Worm (Caenorhabditis elegans) whole organism, young adult: ENCODE measurements around the gene C01G10.4.

Source experiments
- B0336.3 ChIP-seq: fragments of 200-800 bp; sonication (Bioruptor generic); IDR thresholded peaks from 2 replicates; pipeline ENCODE4 v1.3.6; 2022; ENCODE audit warnings: missing genetic modification characterization, missing compliant biosample characterization
- C06A6.2 ChIP-seq: fragments of 200-800 bp; sonication (Bioruptor generic); conservative IDR thresholded peaks from 2 replicates; pipeline ENCODE4 v1.3.6; 2022; ENCODE audit warnings: missing genetic modification characterization, missing compliant biosample characterization
- C17E4.6 ChIP-seq: fragments of 200-800 bp; sonication (Bioruptor generic); IDR thresholded peaks from 2 replicates; pipeline ENCODE4 v1.3.6; 2022; ENCODE audit warnings: missing genetic modification reagents, missing genetic modification characterization, missing compliant biosample characterization
- D2030.7 ChIP-seq: fragments of 200-800 bp; sonication (Bioruptor generic); IDR thresholded peaks from 2 replicates; pipeline ENCODE4 v1.3.6; 2022; ENCODE audit warnings: missing genetic modification reagents, missing genetic modification characterization, missing compliant biosample characterization
- F33H1.4 ChIP-seq: fragments of 200-800 bp; sonication (Bioruptor generic); IDR thresholded peaks from 2 replicates; pipeline ENCODE4 v1.3.6; 2022; ENCODE audit warnings: missing genetic modification reagents, missing genetic modification characterization, missing compliant biosample characterization
- F52B5.7 ChIP-seq: sonication (generic microtip); optimal IDR thresholded peaks from 2 replicates; lab custom pipeline; 2016; ENCODE audit warnings: mild to moderate bottlenecking, missing genetic modification characterization, missing compliant biosample characterization
- K11D2.4 ChIP-seq: fragments of 200-800 bp; sonication (Bioruptor generic); IDR thresholded peaks from 2 replicates; pipeline ENCODE4 v1.3.6; 2022; ENCODE audit warnings: missing genetic modification reagents, missing genetic modification characterization, missing compliant biosample characterization
- K12H6.12 ChIP-seq: fragments of 200-800 bp; sonication (Bioruptor generic); optimal IDR thresholded peaks from 2 replicates; lab custom pipeline; 2018; ENCODE audit warnings: mild to moderate bottlenecking, missing genetic modification characterization, missing compliant biosample characterization
- T07F8.4 ChIP-seq: sonication (generic microtip); optimal IDR thresholded peaks from 2 replicates; lab custom pipeline; 2016; ENCODE audit warnings: mild to moderate bottlenecking, missing genetic modification characterization, moderate library complexity, missing compliant biosample characterization
- Y53G8AR.9 ChIP-seq: fragments of 200-800 bp; sonication (Bioruptor generic); conservative IDR thresholded peaks from 2 replicates; pipeline ENCODE4 v1.3.6; 2022; ENCODE audit warnings: missing genetic modification reagents, missing genetic modification characterization, missing compliant biosample characterization
- Y56A3A.18 ChIP-seq: fragments of 200-800 bp; sonication (Bioruptor generic); IDR thresholded peaks from 2 replicates; pipeline ENCODE4 v1.3.6; 2022; ENCODE audit warnings: missing genetic modification reagents, missing genetic modification characterization, missing compliant biosample characterization
- Y79H2A.3 ChIP-seq: fragments of 200-800 bp; sonication (Bioruptor generic); conservative IDR thresholded peaks from 2 replicates; pipeline ENCODE4 v1.3.6; 2022; ENCODE audit warnings: missing genetic modification reagents, missing genetic modification characterization, missing compliant biosample characterization
- Y95B8A.8 ChIP-seq: fragments of 200-800 bp; sonication (Bioruptor generic); IDR thresholded peaks from 2 replicates; pipeline ENCODE4 v1.3.6; 2022; ENCODE audit warnings: missing genetic modification reagents, missing genetic modification characterization, missing compliant biosample characterization
- bed-1 ChIP-seq: fragments of 200-800 bp; sonication (Bioruptor generic); IDR thresholded peaks from 2 replicates; pipeline ENCODE4 v1.3.6; 2022; ENCODE audit warnings: missing genetic modification reagents, missing genetic modification characterization, missing compliant biosample characterization
- bed-2 ChIP-seq: fragments of 200-800 bp; sonication (Bioruptor generic); IDR thresholded peaks from 2 replicates; pipeline ENCODE4 v1.3.6; 2022; ENCODE audit warnings: missing genetic modification reagents, missing genetic modification characterization, missing compliant biosample characterization
- ccch-3 ChIP-seq: fragments of 200-800 bp; sonication (Bioruptor generic); optimal IDR thresholded peaks from 2 replicates; lab custom pipeline; 2018; ENCODE audit warnings: mild to moderate bottlenecking, missing genetic modification characterization, missing compliant biosample characterization
- cebp-2 ChIP-seq: fragments of 200-800 bp; sonication (Bioruptor generic); IDR thresholded peaks from 2 replicates; pipeline ENCODE4 v1.3.6; 2022; ENCODE audit warnings: missing genetic modification characterization, missing compliant biosample characterization
- chd-7 ChIP-seq: sonication (generic microtip); optimal IDR thresholded peaks from 2 replicates; lab custom pipeline; 2016; ENCODE audit warnings: mild to moderate bottlenecking, missing genetic modification characterization, moderate library complexity, missing compliant biosample characterization
- die-1 ChIP-seq: sonication (generic microtip); optimal IDR thresholded peaks from 2 replicates; lab custom pipeline; 2016; ENCODE audit warnings: missing genotype, mild to moderate bottlenecking, missing genetic modification characterization, missing compliant biosample characterization
- dpff-1 ChIP-seq: sonication (generic microtip); optimal IDR thresholded peaks from 2 replicates; lab custom pipeline; 2017; ENCODE audit warnings: mild to moderate bottlenecking, missing genetic modification characterization, missing compliant biosample characterization
- egl-18 ChIP-seq: fragments of 200-800 bp; sonication (Bioruptor generic); IDR thresholded peaks from 2 replicates; pipeline ENCODE4 v1.3.6; 2022; ENCODE audit warnings: missing genetic modification reagents, missing genetic modification characterization, missing compliant biosample characterization
- ekl-4 ChIP-seq: fragments of 200-800 bp; sonication (Bioruptor generic); IDR thresholded peaks from 2 replicates; pipeline ENCODE4 v1.3.6; 2022; ENCODE audit warnings: missing genetic modification reagents, missing genetic modification characterization, missing compliant biosample characterization
- him-1 ChIP-seq: sonication (generic microtip); optimal IDR thresholded peaks from 2 replicates; lab custom pipeline; 2016; ENCODE audit warnings: missing genotype, missing genetic modification reagents, missing genetic modification characterization, missing compliant biosample characterization
- hsf-1 ChIP-seq: fragments of 200-800 bp; sonication (Bioruptor generic); IDR thresholded peaks from 2 replicates; pipeline ENCODE4 v1.3.6; 2022; ENCODE audit warnings: missing genetic modification reagents, missing genetic modification characterization, missing compliant biosample characterization
- let-526 ChIP-seq: fragments of 200-800 bp; sonication (Bioruptor generic); IDR thresholded peaks from 2 replicates; pipeline ENCODE4 v1.3.6; 2022; ENCODE audit warnings: missing genetic modification reagents, missing genetic modification characterization, missing compliant biosample characterization
- lin-26 ChIP-seq: fragments of 200-800 bp; sonication (Bioruptor generic); IDR thresholded peaks from 2 replicates; pipeline ENCODE4 v1.3.6; 2022; ENCODE audit warnings: missing genetic modification reagents, missing genetic modification characterization, missing compliant biosample characterization
- lin-54 ChIP-seq: fragments of 200-800 bp; sonication (Bioruptor generic); optimal IDR thresholded peaks from 2 replicates; lab custom pipeline; 2018; ENCODE audit warnings: mild to moderate bottlenecking, missing genetic modification characterization, missing compliant biosample characterization
- lsy-27 ChIP-seq: sonication (generic microtip); optimal IDR thresholded peaks from 2 replicates; lab custom pipeline; 2017; ENCODE audit warnings: missing genetic modification characterization, mild to moderate bottlenecking, missing compliant biosample characterization, antibody characterized with exemption, missing genotype, borderline replicate concordance; ENCODE audit not compliant: insufficient read depth
- madf-10 ChIP-seq: sonication (generic microtip); optimal IDR thresholded peaks from 2 replicates; lab custom pipeline; 2016; ENCODE audit warnings: mild to moderate bottlenecking, missing genetic modification characterization, missing compliant biosample characterization
- madf-3 ChIP-seq: fragments of 200-800 bp; sonication (Bioruptor generic); IDR thresholded peaks from 2 replicates; pipeline ENCODE4 v1.3.6; 2022; ENCODE audit warnings: missing genetic modification reagents, missing genetic modification characterization, missing compliant biosample characterization
- madf-6 ChIP-seq: fragments of 200-800 bp; sonication (Bioruptor generic); IDR thresholded peaks from 2 replicates; pipeline ENCODE4 v1.3.6; 2022; ENCODE audit warnings: missing genetic modification reagents, missing genetic modification characterization, missing compliant biosample characterization
- mel-28 ChIP-seq: sonication (generic microtip); optimal IDR thresholded peaks from 2 replicates; lab custom pipeline; 2016; ENCODE audit warnings: borderline replicate concordance, mild to moderate bottlenecking, missing genetic modification characterization, missing compliant biosample characterization
- mxl-1 ChIP-seq: sonication (generic microtip); optimal IDR thresholded peaks from 2 replicates; lab custom pipeline; 2016; ENCODE audit warnings: missing genetic modification characterization, missing compliant biosample characterization
- nhr-179 ChIP-seq: sonication (generic microtip); optimal IDR thresholded peaks from 2 replicates; lab custom pipeline; 2016; ENCODE audit warnings: mild to moderate bottlenecking, missing genetic modification characterization, missing compliant biosample characterization
- pha-4 ChIP-seq: fragments of 150-350 bp; sonication (generic microtip); optimal IDR thresholded peaks from 2 replicates; lab custom pipeline; 2014; ENCODE audit warnings: missing biosample characterization, missing genetic modification reagents, missing genetic modification characterization
- repo-1 ChIP-seq: sonication (generic microtip); optimal IDR thresholded peaks from 2 replicates; lab custom pipeline; 2017; ENCODE audit warnings: mild to moderate bottlenecking, missing genetic modification characterization, missing compliant biosample characterization
- rpc-1 ChIP-seq, 2 experiments: fragments of 150-350 bp in 1 of 2; sonication (generic microtip) in 1 of 2; optimal IDR thresholded peaks; 2 replicates each; lab custom pipeline; 2014 to 2018; ENCODE audit warnings: missing biosample characterization in 1 of 2, missing genetic modification characterization in 1 of 2, missing genetic modification reagents in 1 of 2, missing genotype in 1 of 2
- sea-2 ChIP-seq: fragments of 200-800 bp; sonication (Bioruptor generic); IDR thresholded peaks from 2 replicates; pipeline ENCODE4 v1.3.6; 2022; ENCODE audit warnings: missing genetic modification characterization, missing compliant biosample characterization
- snpc-1.1 ChIP-seq: sonication (generic microtip); optimal IDR thresholded peaks from 2 replicates; lab custom pipeline; 2017; ENCODE audit warnings: missing genetic modification characterization, mild to moderate bottlenecking, missing compliant biosample characterization, antibody characterized with exemption, moderate library complexity, missing genotype, missing genetic modification reagents; ENCODE audit not compliant: insufficient read depth
- snpc-1.3 ChIP-seq: sonication (generic microtip); optimal IDR thresholded peaks from 2 replicates; lab custom pipeline; 2017; ENCODE audit warnings: missing genetic modification characterization, mild to moderate bottlenecking, missing compliant biosample characterization, antibody characterized with exemption, moderate library complexity, missing genotype, missing genetic modification reagents; ENCODE audit not compliant: insufficient read depth
- tbx-9 ChIP-seq: sonication (generic microtip); optimal IDR thresholded peaks from 2 replicates; lab custom pipeline; 2016; ENCODE audit warnings: borderline replicate concordance, missing genetic modification characterization, inconsistent platforms, missing compliant biosample characterization
- tlf-1 ChIP-seq: fragments of 200-800 bp; sonication (Bioruptor generic); optimal IDR thresholded peaks from 2 replicates; lab custom pipeline; 2018; ENCODE audit warnings: mild to moderate bottlenecking, missing genetic modification characterization, missing compliant biosample characterization
- xnd-1 ChIP-seq: sonication (generic microtip); optimal IDR thresholded peaks from 2 replicates; lab custom pipeline; 2016; ENCODE audit warnings: missing genotype, missing genetic modification reagents, missing genetic modification characterization, missing compliant biosample characterization
- zim-3 ChIP-seq: sonication (generic microtip); optimal IDR thresholded peaks from 2 replicates; lab custom pipeline; 2017; ENCODE audit warnings: mild to moderate bottlenecking, missing genetic modification characterization, moderate library complexity, missing compliant biosample characterization
- ztf-18 ChIP-seq: sonication (generic microtip); optimal IDR thresholded peaks from 2 replicates; lab custom pipeline; 2016; ENCODE audit warnings: missing genotype, mild to moderate bottlenecking, missing genetic modification characterization, missing compliant biosample characterization

The C01G10.4 gene

DNA sequence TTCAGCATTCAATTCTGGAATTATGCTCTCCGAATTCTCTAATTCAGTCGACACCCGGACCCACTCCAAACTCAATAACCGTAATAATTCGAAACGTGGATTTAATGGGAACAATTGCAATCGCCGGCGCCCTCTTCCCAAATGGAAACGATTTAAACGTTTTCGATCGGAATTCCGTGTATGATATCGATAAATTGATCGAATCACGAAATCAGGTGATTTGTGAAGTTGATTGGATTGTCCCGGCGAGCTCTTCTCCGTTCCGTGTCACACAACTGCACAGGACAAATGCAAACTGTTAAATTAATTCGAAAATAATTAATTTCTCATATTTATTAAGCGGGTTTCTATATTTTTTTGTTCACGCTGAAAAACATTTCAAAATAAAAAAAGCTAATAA lies 33.7 kb upstream of the C01G10.4 start, which contains the start of gene C25D7.16:
Gene C25D7.16 (plus strand): TSS at position 301 of the 400 bp plus-strand sequence.
- TF ChIP-seq let-526 (GFP tag; lab: Robert Waterston, UW) = no peak
- TF ChIP-seq madf-6 (GFP tag; lab: Robert Waterston, UW) = peak; percentile 7; the same call in 1 of the 2 replicates

DNA sequence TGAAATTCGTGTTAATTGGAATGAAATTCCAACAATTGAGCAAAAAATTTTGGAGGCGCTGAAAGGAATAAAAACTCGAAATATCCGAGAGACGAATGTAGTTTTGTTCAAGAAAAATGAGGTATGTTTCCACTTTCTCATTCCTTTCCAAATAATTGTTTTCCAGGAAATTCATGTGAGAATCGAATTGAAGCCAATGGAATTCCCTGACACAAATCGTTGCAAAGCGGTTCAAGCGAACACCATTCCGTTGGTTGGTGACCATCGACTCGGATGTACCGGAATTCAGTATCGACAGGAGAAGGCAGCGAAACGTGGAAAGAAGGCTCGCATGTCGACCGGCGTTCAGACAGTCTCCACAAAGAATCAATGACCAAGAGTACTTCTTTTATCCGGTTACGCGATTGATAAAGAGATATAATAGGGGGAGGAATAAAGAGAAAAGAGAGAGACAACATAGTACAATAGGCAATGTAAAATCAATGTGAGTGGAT lies 33.1 kb upstream of the C01G10.4 start:
- TF ChIP-seq chd-7 (peak; percentile 25), Y79H2A.3 (no peak), F33H1.4 (GFP tag; lab: Robert Waterston, UW) (no peak), mxl-1 (no peak), madf-10 (no peak), hsf-1 (GFP tag; lab: Robert Waterston, UW) (0 out of 2 replicates have a peak, but pooled peaks have one; percentile 53), repo-1 (tag; lab: Kevin White, UChicago) (no peak), B0336.3 (GFP tag; lab: Robert Waterston, UW) (peak; percentile 61), tbx-9 (tag; lab: Kevin White, UChicago) (no peak), pha-4 (no peak), F52B5.7 (tag; lab: Kevin White, UChicago) (no peak), tlf-1 (GFP tag; lab: Kevin White, UChicago) (no peak), T07F8.4 (tag; lab: Kevin White, UChicago) (no peak), snpc-1.1 (no peak), K11D2.4 (GFP tag; lab: Robert Waterston, UW) (no peak), Y56A3A.18 (no peak), cebp-2 (GFP tag; lab: Robert Waterston, UW) (no peak), rpc-1 (optimal IDR thresholded peaks at IDR 0.05; lab: Kevin White, UChicago) (no peak), rpc-1 (tag; optimal IDR thresholded peaks at IDR 0.05; lab: Kevin White, UChicago) (no peak), Y95B8A.8 (GFP tag; lab: Robert Waterston, UW) (no peak), C06A6.2 (GFP tag; lab: Robert Waterston, UW) (no peak), bed-2 (no peak), lin-54 (GFP tag; lab: Kevin White, UChicago) (peak; percentile 12), lsy-27 (tag; lab: Kevin White, UChicago) (no peak), ztf-18 (tag; lab: Kevin White, UChicago) (no peak), mel-28 (tag; lab: Kevin White, UChicago) (no peak), lin-26 (GFP tag; lab: Robert Waterston, UW) (peak; percentile 76), K12H6.12 (tag; lab: Kevin White, UChicago) (no peak), xnd-1 (tag; lab: Kevin White, UChicago) (no peak), madf-3 (GFP tag; lab: Robert Waterston, UW) (no peak), ccch-3 (GFP tag; lab: Kevin White, UChicago) (no peak), bed-1 (GFP tag; lab: Robert Waterston, UW) (no peak), Y53G8AR.9 (no peak), dpff-1 (tag; lab: Kevin White, UChicago) (no peak), C17E4.6 (GFP tag; lab: Robert Waterston, UW) (no peak), D2030.7 (GFP tag; lab: Robert Waterston, UW) (no peak), snpc-1.3 (no peak), egl-18 (GFP tag; lab: Robert Waterston, UW) (no peak), die-1 (tag; lab: Kevin White, UChicago) (no peak), sea-2 (GFP tag; lab: Robert Waterston, UW) (no peak), zim-3 (tag; lab: Kevin White, UChicago) (no peak), him-1 (no peak), nhr-179 (tag; lab: Kevin White, UChicago) (no peak), ekl-4 (GFP tag; lab: Robert Waterston, UW) (no peak), madf-6 (GFP tag; lab: Robert Waterston, UW) (peak; percentile 59)
